Worm (Caenorhabditis elegans): ENCODE results near the gene knl-1.

Gene knl-1

ce11 chrIII:8235358-8235757, 15.1 kb upstream of the knl-1 start, which contains the start of gene C02F5.14:
C02F5.14 (minus strand) TSS chrIII:8235514.
- TF ChIP-seq him-1 (tag; optimal IDR thresholded peaks at IDR 0.05): no peak
- TF ChIP-seq dao-5 (tag; optimal IDR thresholded peaks at IDR 0.05): no peak
- no peak for TF ChIP-seq W03F9.2 (tag; optimal IDR thresholded peaks at IDR 0.05)

ce11 chrIII:8235880-8236279, 14.6 kb upstream of the knl-1 start, which contains the start of gene C02F5.5:
C02F5.5 (plus strand) TSS chrIII:8236180.
- no peak for TF ChIP-seq W03F9.2 (tag; optimal IDR thresholded peaks at IDR 0.05)
- no peak for TF ChIP-seq dao-5 (tag; optimal IDR thresholded peaks at IDR 0.05)
- TF ChIP-seq him-1 (tag; optimal IDR thresholded peaks at IDR 0.05): no peak

- TF ChIP-seq W03F9.2 (tag; optimal IDR thresholded peaks at IDR 0.05) (no peak), dao-5 (tag; optimal IDR thresholded peaks at IDR 0.05) (no peak), him-1 (tag; optimal IDR thresholded peaks at IDR 0.05) (no peak)
Observed at ce11 chrIII:8237827-8238226, 12.6 kb upstream of the knl-1 start, which contains the start of gene tsp-2. tsp-2 (minus strand) TSS chrIII:8237935.

- no peak for TF ChIP-seq W03F9.2 (tag; optimal IDR thresholded peaks at IDR 0.05)
- no peak for TF ChIP-seq dao-5 (tag; optimal IDR thresholded peaks at IDR 0.05)
- no peak for TF ChIP-seq him-1 (tag; optimal IDR thresholded peaks at IDR 0.05)
Observed at ce11 chrIII:8239325-8239724, 11.1 kb upstream of the knl-1 start, which contains the start of gene tsp-1. tsp-1 (minus strand) TSS chrIII:8239423.

- TF ChIP-seq dao-5 (tag; optimal IDR thresholded peaks at IDR 0.05) (no peak), him-1 (tag; optimal IDR thresholded peaks at IDR 0.05) (no peak), W03F9.2 (tag; optimal IDR thresholded peaks at IDR 0.05) (no peak)
Observed at ce11 chrIII:8240247-8240646, 10.2 kb upstream of the knl-1 start.

ce11 chrIII:8240948-8241347, 9.5 kb upstream of the knl-1 start:
- TF ChIP-seq dao-5 (tag; optimal IDR thresholded peaks at IDR 0.05) (no peak), W03F9.2 (tag; optimal IDR thresholded peaks at IDR 0.05) (no peak), him-1 (tag; optimal IDR thresholded peaks at IDR 0.05) (no peak)

ce11 chrIII:8242809-8243208, 7.6 kb upstream of the knl-1 start, which contains the start of gene C02F5.12:
C02F5.12 (minus strand) TSS chrIII:8243029.
- TF ChIP-seq W03F9.2 (tag; optimal IDR thresholded peaks at IDR 0.05) (no peak), dao-5 (tag; optimal IDR thresholded peaks at IDR 0.05) (no peak), him-1 (tag; optimal IDR thresholded peaks at IDR 0.05) (no peak)

- TF ChIP-seq him-1 (tag; optimal IDR thresholded peaks at IDR 0.05) (no peak), W03F9.2 (tag; optimal IDR thresholded peaks at IDR 0.05) (no peak), dao-5 (tag; optimal IDR thresholded peaks at IDR 0.05) (no peak)
Observed at ce11 chrIII:8244052-8244451, 6.4 kb upstream of the knl-1 start, which contains the start of the genes pbs-6 and cids-1. pbs-6 (minus strand) TSS chrIII:8244092. cids-1 (plus strand) TSS chrIII:8244445.

ce11 chrIII:8245591-8245990, 4.8 kb upstream of the knl-1 start, which contains the start of gene C02F5.3:
C02F5.3 (plus strand) TSS chrIII:8245891.
- TF ChIP-seq him-1 (tag; optimal IDR thresholded peaks at IDR 0.05) (no peak), W03F9.2 (tag; optimal IDR thresholded peaks at IDR 0.05) (no peak), dao-5 (tag; optimal IDR thresholded peaks at IDR 0.05) (no peak)

ce11 chrIII:8247051-8247450, 3.4 kb upstream of the knl-1 start, which contains the start of gene C02F5.13:
C02F5.13 (plus strand) TSS chrIII:8247351.
- TF ChIP-seq him-1 (tag; optimal IDR thresholded peaks at IDR 0.05) (no peak), dao-5 (tag; optimal IDR thresholded peaks at IDR 0.05) (no peak), W03F9.2 (tag; optimal IDR thresholded peaks at IDR 0.05) (no peak)

ce11 chrIII:8249381-8249780, 1.1 kb upstream of the knl-1 start, which contains the start of the genes C02F5.10 and C02F5.2:
C02F5.10 (minus strand) TSS chrIII:8249481.
C02F5.2 (plus strand) TSS chrIII:8249619.
- TF ChIP-seq dao-5 (tag; optimal IDR thresholded peaks at IDR 0.05): no peak
- no peak for TF ChIP-seq him-1 (tag; optimal IDR thresholded peaks at IDR 0.05)
- TF ChIP-seq W03F9.2 (tag; optimal IDR thresholded peaks at IDR 0.05): no peak

ce11 chrIII:8254938-8255337, 4.5 kb downstream of the knl-1 start, which contains the start of gene F09G8.5:
F09G8.5 (plus strand) TSS chrIII:8254975.
- no peak for TF ChIP-seq W03F9.2 (tag; optimal IDR thresholded peaks at IDR 0.05)
- no peak for TF ChIP-seq dao-5 (tag; optimal IDR thresholded peaks at IDR 0.05)
- TF ChIP-seq him-1 (tag; optimal IDR thresholded peaks at IDR 0.05): no peak

ce11 chrIII:8258045-8258444, 7.6 kb downstream of the knl-1 start, which contains the start of gene ncr-2:
ncr-2 (plus strand) TSS chrIII:8258345.
- no peak for TF ChIP-seq him-1 (tag; optimal IDR thresholded peaks at IDR 0.05)
- no peak for TF ChIP-seq dao-5 (tag; optimal IDR thresholded peaks at IDR 0.05)
- TF ChIP-seq W03F9.2 (tag; optimal IDR thresholded peaks at IDR 0.05): no peak

- TF ChIP-seq W03F9.2 (tag; optimal IDR thresholded peaks at IDR 0.05) (no peak), dao-5 (tag; optimal IDR thresholded peaks at IDR 0.05) (no peak)
Observed at ce11 chrIII:8262599-8262998, 12.2 kb downstream of the knl-1 start.

ce11 chrIII:8263377-8263776, 12.9 kb downstream of the knl-1 start, which contains the start of gene col-91:
col-91 (minus strand) TSS chrIII:8263664.
- no peak for TF ChIP-seq him-1 (tag; optimal IDR thresholded peaks at IDR 0.05)
- TF ChIP-seq W03F9.2 (tag; optimal IDR thresholded peaks at IDR 0.05): no peak
- no peak for TF ChIP-seq dao-5 (tag; optimal IDR thresholded peaks at IDR 0.05)

Measured in whole organism, L4/young adult.